Fruit fly (Drosophila melanogaster) whole organism, embryonic: ENCODE data around the gene lilli.

Experiments
- Abd-B ChIP-seq: fragments of 200-800 bp; sonication (Bioruptor generic); optimal IDR thresholded peaks from 2 replicates; lab custom pipeline; 2018; ENCODE audit warnings: missing biosample characterization, mild to moderate bottlenecking, missing genetic modification characterization, moderate library complexity
- Awh ChIP-seq: fragments of 200-800 bp; sonication (Bioruptor generic); IDR thresholded peaks from 2 replicates; pipeline ENCODE4, ENCODE4 v1.3.6; 2022; ENCODE audit warnings: missing biosample characterization, missing genetic modification characterization
- Bgb ChIP-seq: fragments of 200-800 bp; sonication (Bioruptor generic); IDR thresholded peaks from 2 replicates; pipeline ENCODE4 v1.3.6; 2022; ENCODE audit warnings: missing biosample characterization, missing genetic modification characterization; ENCODE audit not compliant: partially characterized antibody
- CG10462 ChIP-seq: fragments of 200-800 bp; sonication (Bioruptor generic); optimal IDR thresholded peaks from 2 replicates; lab custom pipeline; 2016; ENCODE audit warnings: missing biosample characterization, missing genetic modification characterization
- CG13775 ChIP-seq: fragments of 200-800 bp; sonication (Bioruptor generic); optimal IDR thresholded peaks from 3 replicates; lab custom pipeline; 2017; ENCODE audit warnings: missing biosample characterization, mild to moderate bottlenecking, missing genetic modification characterization
- CG14965 ChIP-seq: fragments of 200-800 bp; sonication (Bioruptor generic); optimal IDR thresholded peaks from 2 replicates; lab custom pipeline; 2016; ENCODE audit warnings: missing biosample characterization, missing genetic modification characterization, borderline replicate concordance
- CG17186 ChIP-seq: fragments of 200-800 bp; sonication (Bioruptor generic); optimal IDR thresholded peaks from 3 replicates; lab custom pipeline; 2017; ENCODE audit warnings: missing biosample characterization, missing genetic modification reagents, missing genetic modification characterization
- CG2202 ChIP-seq: fragments of 200-800 bp; sonication (Bioruptor generic); optimal IDR thresholded peaks from 2 replicates; lab custom pipeline; 2018; ENCODE audit warnings: missing biosample characterization, mild to moderate bottlenecking, missing genetic modification characterization
- CG3065 ChIP-seq: fragments of 200-800 bp; sonication (Bioruptor generic); optimal IDR thresholded peaks from 2 replicates; lab custom pipeline; 2016; ENCODE audit warnings: missing biosample characterization, missing genetic modification characterization
- CG3847 ChIP-seq: fragments of 200-800 bp; sonication (Bioruptor generic); IDR thresholded peaks from 2 replicates; pipeline ENCODE4 v1.3.6; 2022; ENCODE audit warnings: missing biosample characterization, missing genetic modification characterization
- CG4360 ChIP-seq: fragments of 200-800 bp; sonication (Bioruptor generic); IDR thresholded peaks from 2 replicates; pipeline ENCODE4 v1.3.6; 2022; ENCODE audit warnings: missing biosample characterization, missing genetic modification characterization
- CG7745 ChIP-seq: fragments of 200-800 bp; sonication (Bioruptor generic); optimal IDR thresholded peaks from 2 replicates; lab custom pipeline; 2018; ENCODE audit warnings: missing biosample characterization, mild to moderate bottlenecking, missing genetic modification characterization, moderate library complexity
- CG7928 ChIP-seq: fragments of 200-800 bp; sonication (Bioruptor generic); optimal IDR thresholded peaks from 2 replicates; lab custom pipeline; 2017; ENCODE audit warnings: missing biosample characterization, mild to moderate bottlenecking, missing genetic modification characterization
- CG8089 ChIP-seq: fragments of 200-800 bp; sonication (Bioruptor generic); optimal IDR thresholded peaks from 3 replicates; lab custom pipeline; 2016; ENCODE audit warnings: missing biosample characterization, missing genetic modification characterization
- CG8478 ChIP-seq: fragments of >200 bp; optimal IDR thresholded peaks from 2 replicates; lab custom pipeline; 2018
- CG8924 ChIP-seq: fragments of 200-800 bp; optimal IDR thresholded peaks from 3 replicates; lab custom pipeline; 2019; ENCODE audit warnings: missing biosample characterization, mild to moderate bottlenecking, missing genetic modification characterization, moderate library complexity
- Dip2 ChIP-seq: fragments of 200-800 bp; sonication (Bioruptor generic); IDR thresholded peaks from 2 replicates; pipeline ENCODE4 v1.3.6; 2022; ENCODE audit warnings: missing biosample characterization, missing genetic modification characterization
- Eip74EF ChIP-seq, 2 experiments: fragments of 200-800 bp in 1 of 2; fragments of >200 bp in 1 of 2; sonication (Bioruptor generic) in 1 of 2; optimal IDR thresholded peaks; 2 replicates each; lab custom pipeline; 2017 to 2019; ENCODE audit warnings: missing biosample characterization in 2 of 2, missing genetic modification characterization in 2 of 2, mild to moderate bottlenecking in 1 of 2, moderate library complexity in 1 of 2
- Fer1 ChIP-seq: fragments of 200-800 bp; sonication (Bioruptor generic); optimal IDR thresholded peaks from 2 replicates; lab custom pipeline; 2017; ENCODE audit warnings: missing biosample characterization, mild to moderate bottlenecking, missing genetic modification characterization
- HLH54F ChIP-seq: fragments of 200-800 bp; sonication (Bioruptor generic); optimal IDR thresholded peaks from 3 replicates; lab custom pipeline; 2016; ENCODE audit warnings: missing biosample characterization, missing genetic modification characterization
- HmgZ ChIP-seq: fragments of 200-800 bp; sonication (Bioruptor generic); optimal IDR thresholded peaks from 2 replicates; lab custom pipeline; 2018; ENCODE audit warnings: missing biosample characterization, mild to moderate bottlenecking, missing genetic modification characterization
- Lhr ChIP-seq: fragments of 200-800 bp; sonication (Bioruptor generic); optimal IDR thresholded peaks from 3 replicates; lab custom pipeline; 2017; ENCODE audit warnings: mild to moderate bottlenecking, missing biosample characterization, missing genetic modification reagents, missing genetic modification characterization
- Six4 ChIP-seq: fragments of 200-800 bp; sonication (Bioruptor generic); optimal IDR thresholded peaks from 2 replicates; lab custom pipeline; 2016; ENCODE audit warnings: missing biosample characterization, missing genetic modification characterization
- Spps ChIP-seq: fragments of 200-800 bp; sonication (Bioruptor generic); optimal IDR thresholded peaks from 2 replicates; lab custom pipeline; 2018; ENCODE audit warnings: missing biosample characterization, mild to moderate bottlenecking, missing genetic modification characterization
- ato ChIP-seq: fragments of 200-800 bp; sonication (Bioruptor generic); IDR thresholded peaks from 2 replicates; pipeline ENCODE4 v1.3.6; 2022; ENCODE audit warnings: missing biosample characterization, missing genetic modification characterization; ENCODE audit not compliant: partially characterized antibody
- bsh ChIP-seq, 2 experiments: fragments of 200-800 bp; sonication (Bioruptor generic); optimal IDR thresholded peaks; 2 replicates each; lab custom pipeline; 2017 to 2018; ENCODE audit warnings: mild to moderate bottlenecking in 2 of 2, missing biosample characterization in 2 of 2, missing genetic modification characterization in 2 of 2, moderate library complexity in 1 of 2
- chinmo ChIP-seq: fragments of 200-800 bp; sonication (Bioruptor generic); IDR thresholded peaks from 4 replicates; pipeline ENCODE4 v1.3.6; 2022; ENCODE audit warnings: missing biosample characterization, missing genetic modification characterization; ENCODE audit not compliant: partially characterized antibody
- croc ChIP-seq: fragments of 200-800 bp; sonication (Bioruptor generic); conservative IDR thresholded peaks from 3 replicates; pipeline ENCODE4 v1.3.6; 2022; ENCODE audit warnings: missing biosample characterization, missing genetic modification characterization
- dati ChIP-seq: fragments of 200-800 bp; sonication (Bioruptor generic); IDR thresholded peaks from 2 replicates; pipeline ENCODE4 v1.3.6; 2022; ENCODE audit warnings: missing biosample characterization, missing genetic modification characterization
- dmrt99B ChIP-seq: fragments of 200-800 bp; sonication (Bioruptor generic); optimal IDR thresholded peaks from 2 replicates; lab custom pipeline; 2018; ENCODE audit warnings: missing biosample characterization, mild to moderate bottlenecking, missing genetic modification characterization, moderate library complexity
- eyg ChIP-seq: fragments of 200-800 bp; sonication (Bioruptor generic); optimal IDR thresholded peaks from 3 replicates; lab custom pipeline; 2016; ENCODE audit warnings: missing biosample characterization, missing genetic modification characterization
- gsb ChIP-seq: fragments of 200-800 bp; sonication (Bioruptor generic); IDR thresholded peaks from 2 replicates; pipeline ENCODE4 v1.3.6; 2022; ENCODE audit warnings: missing biosample characterization, missing genetic modification characterization
- hb ChIP-seq: fragments of 200-800 bp; sonication (Bioruptor generic); IDR thresholded peaks from 3 replicates; pipeline ENCODE4 v1.3.6; 2022; ENCODE audit warnings: missing biosample characterization, missing genetic modification characterization; ENCODE audit not compliant: partially characterized antibody
- hkb ChIP-seq, 2 experiments: fragments of 200-800 bp in 1 of 2; fragments of >200 bp in 1 of 2; sonication (Bioruptor generic) in 1 of 2; IDR thresholded peaks in 1 of 2; optimal IDR thresholded peaks in 1 of 2; 2 replicates each; pipeline versions ENCODE4 v1.3.6 to Lab custom; 2017 to 2022; ENCODE audit warnings: missing biosample characterization in 1 of 2, missing genetic modification characterization in 1 of 2
- hth ChIP-seq: fragments of >200 bp; optimal IDR thresholded peaks from 2 replicates; lab custom pipeline; 2017; ENCODE audit warnings: inconsistent platforms
- insv ChIP-seq, 2 experiments: fragments of 200-800 bp; sonication (Bioruptor generic); optimal IDR thresholded peaks; 3 replicates each; lab custom pipeline; 2016 to 2018; ENCODE audit warnings: missing biosample characterization in 2 of 2, missing genetic modification characterization in 2 of 2
- lola ChIP-seq, 3 experiments: fragments of >200 bp in 2 of 3; fragments of 200-800 bp in 1 of 3; sonication (Bioruptor generic) in 1 of 3; optimal IDR thresholded peaks; 2 replicates each; lab custom pipeline; 2017 to 2019; ENCODE audit warnings: missing biosample characterization in 3 of 3, missing genetic modification characterization in 3 of 3, mild to moderate bottlenecking in 1 of 3, moderate library complexity in 1 of 3
- nau ChIP-seq: fragments of 200-800 bp; sonication (Bioruptor generic); optimal IDR thresholded peaks from 3 replicates; lab custom pipeline; 2017; ENCODE audit warnings: missing biosample characterization, mild to moderate bottlenecking, missing genetic modification characterization, missing genetic modification reagents
- nom ChIP-seq: fragments of 200-800 bp; sonication (Bioruptor generic); optimal IDR thresholded peaks from 2 replicates; lab custom pipeline; 2017; ENCODE audit warnings: missing biosample characterization, missing genetic modification characterization, mild to moderate bottlenecking, moderate library complexity, missing genetic modification reagents
- pnt ChIP-seq: fragments of 200-800 bp; sonication (Bioruptor generic); optimal IDR thresholded peaks from 3 replicates; lab custom pipeline; 2016; ENCODE audit warnings: missing biosample characterization, missing genetic modification characterization
- pros ChIP-seq: fragments of 200-800 bp; sonication (Bioruptor generic); optimal IDR thresholded peaks from 3 replicates; lab custom pipeline; 2019; ENCODE audit warnings: missing biosample characterization, mild to moderate bottlenecking, missing genetic modification characterization, moderate library complexity
- sqz ChIP-seq: fragments of 200-800 bp; sonication (Bioruptor generic); optimal IDR thresholded peaks from 3 replicates; lab custom pipeline; 2018; ENCODE audit warnings: missing biosample characterization, mild to moderate bottlenecking, missing genetic modification characterization
- stwl ChIP-seq: fragments of 200-800 bp; sonication (Bioruptor generic); optimal IDR thresholded peaks from 3 replicates; lab custom pipeline; 2018; ENCODE audit warnings: missing biosample characterization, mild to moderate bottlenecking, missing genetic modification characterization, moderate library complexity

lilli gene

dm6 chr2L:2884683-2885502, 836 bp upstream of the lilli start (continued):
- TF ChIP-seq Awh (GFP tag; lab: Robert Waterston, UW) (peak; percentile 35; the same call in 1 of the 2 replicates), dati (GFP tag; lab: Robert Waterston, UW) (no peak), CG8478 (lab: Kevin White, UChicago) (no peak), Six4 (GFP tag; lab: Kevin White, UChicago) (no peak), CG3065 (GFP tag; lab: Kevin White, UChicago) (no peak), Bgb (GFP tag; lab: Robert Waterston, UW) (peak; percentile 59), hth (lab: Kevin White, UChicago) (no peak), CG3847 (GFP tag; lab: Robert Waterston, UW) (peak; percentile 70), CG7928 (GFP tag; lab: Kevin White, UChicago) (peak; percentile 99), HLH54F (GFP tag; lab: Kevin White, UChicago) (peak; percentile 27), Abd-B (GFP tag; lab: Kevin White, UChicago) (peak; percentile 5), CG2202 (tag; lab: Kevin White, UChicago) (peak; percentile 14), stwl (peak; percentile 80), CG8089 (GFP tag; lab: Kevin White, UChicago) (no peak), pnt (GFP tag; lab: Kevin White, UChicago) (no peak), CG10462 (GFP tag; lab: Kevin White, UChicago) (no peak), Dip2 (GFP tag; lab: Robert Waterston, UW) (no peak), CG17186 (GFP tag; lab: Kevin White, UChicago) (peak; percentile 84), gsb (0 out of 2 replicates have a peak, but pooled peaks have one; percentile 45), Spps (tag; lab: Kevin White, UChicago) (no peak)

dm6 chr2L:2886226-2886569, 469 bp downstream of the lilli start:
- TF ChIP-seq Eip74EF (GFP tag; optimal IDR thresholded peaks at IDR 0.05; lab: Kevin White, UChicago) (peak in 1 of 2 experiments; percentile 26), Fer1 (GFP tag; lab: Kevin White, UChicago) (no peak), CG4360 (GFP tag; lab: Robert Waterston, UW) (peak; percentile 77), nom (GFP tag; lab: Kevin White, UChicago) (no peak), CG8478 (lab: Kevin White, UChicago) (peak; percentile 94), chinmo (GFP tag; lab: Robert Waterston, UW) (0 out of 4 replicates have a peak, but pooled peaks have one; percentile 21), CG8924 (peak; percentile 49), hb (GFP tag; lab: Robert Waterston, UW) (no peak), CG13775 (GFP tag; lab: Kevin White, UChicago) (no peak), lola (GFP tag; optimal IDR thresholded peaks at IDR 0.05; lab: Kevin White, UChicago) (peak in 1 of 3 experiments; percentile 88), nau (GFP tag; lab: Kevin White, UChicago) (no peak), CG14965 (GFP tag; lab: Kevin White, UChicago) (no peak), ato (no peak)

dm6 chr2L:2886613-2887537, 1.1 kb downstream of the lilli start:
- TF ChIP-seq croc (GFP tag; lab: Robert Waterston, UW) (no peak), eyg (GFP tag; lab: Kevin White, UChicago) (no peak), Lhr (GFP tag; lab: Kevin White, UChicago) (no peak), hkb (optimal IDR thresholded peaks at IDR 0.05; lab: Kevin White, UChicago) (no peak), hkb (GFP tag; IDR thresholded peaks at IDR 0.05; lab: Robert Waterston, UW) (0 out of 2 replicates have a peak, but pooled peaks have one; percentile 34), HmgZ (peak; percentile 14), sqz (GFP tag; lab: Kevin White, UChicago) (peak; percentile 32), insv (GFP tag; optimal IDR thresholded peaks at IDR 0.05; lab: Kevin White, UChicago) (peak; percentile 41 to 93), bsh (GFP tag; optimal IDR thresholded peaks at IDR 0.05; lab: Kevin White, UChicago) (peak in 1 of 2 experiments; percentile 29), pros (no peak), CG7745 (tag; lab: Kevin White, UChicago) (peak; percentile 99), dmrt99B (tag; lab: Kevin White, UChicago) (no peak)
